Worm (Caenorhabditis elegans): Measurements from ENCODE around the gene F59C12.4.

DNA sequence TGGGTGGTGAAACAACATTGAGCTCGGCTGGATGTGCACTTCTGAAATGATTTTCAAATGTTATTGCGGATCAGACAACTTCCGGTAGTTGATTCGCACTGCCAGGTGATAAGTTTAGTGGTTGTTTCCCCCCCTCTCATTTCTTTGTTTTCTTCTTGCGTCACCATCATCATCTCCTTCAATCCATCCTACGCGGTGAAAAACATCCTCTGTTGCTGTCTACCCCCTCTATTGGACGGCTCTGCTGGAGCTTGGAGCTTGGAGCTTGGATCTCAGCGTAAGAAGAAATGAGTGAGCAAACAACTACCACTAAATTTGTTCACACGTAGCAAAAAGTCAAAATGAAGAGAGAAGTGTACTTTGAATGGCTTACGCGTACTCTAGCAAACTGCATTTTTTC lies 39.3 kb upstream of the F59C12.4 start:
- TF ChIP-seq pqm-1 (tag; optimal IDR thresholded peaks at IDR 0.05) (no peak), dve-1 (tag; optimal IDR thresholded peaks at IDR 0.05) (no peak), ttx-3 (tag; optimal IDR thresholded peaks at IDR 0.05) (no peak), nhr-11 (tag; optimal IDR thresholded peaks at IDR 0.05) (no peak)
